Worm (Caenorhabditis elegans): Measurements from ENCODE around the gene T07D3.9.

DNA sequence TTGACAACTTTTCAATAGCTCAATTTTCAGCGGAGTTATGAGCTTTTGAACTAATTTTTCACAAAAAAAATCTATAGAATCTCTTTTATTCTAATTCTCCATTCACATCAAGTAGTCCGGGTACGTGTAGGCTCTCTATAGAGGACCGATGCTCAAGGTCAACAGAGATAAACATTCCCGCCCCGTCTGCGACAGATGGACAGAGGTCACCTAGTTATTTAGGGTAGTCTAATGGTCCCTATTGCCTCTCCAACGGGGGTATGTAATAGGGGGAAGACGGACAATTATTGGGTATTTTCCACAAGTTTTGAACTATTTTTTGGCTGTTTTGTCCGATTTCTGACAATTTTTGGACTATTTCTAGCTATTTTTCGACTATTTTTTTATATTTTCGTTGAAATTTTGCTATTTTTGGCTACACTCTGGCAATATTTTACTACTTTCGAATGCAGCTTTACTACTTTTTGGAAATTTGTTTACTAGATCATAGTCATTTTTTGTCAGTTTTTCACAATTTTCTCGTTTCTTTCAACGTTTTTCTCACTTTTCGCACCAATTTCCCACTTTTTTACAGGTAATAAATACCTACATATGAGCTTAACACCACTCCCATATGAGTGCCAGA, 32.4 kb downstream of the T07D3.9 start, which contains the start of gene fbxc-51:
- no peak for TF ChIP-seq alr-1 (tag; optimal IDR thresholded peaks at IDR 0.05)
- TF ChIP-seq nhr-77 (tag; optimal IDR thresholded peaks at IDR 0.05): no peak
- TF ChIP-seq mab-5 (tag; optimal IDR thresholded peaks at IDR 0.05): no peak
- TF ChIP-seq ztf-4 (tag; optimal IDR thresholded peaks at IDR 0.05): no peak
- TF ChIP-seq snpc-4 (tag; optimal IDR thresholded peaks at IDR 0.05): no peak
- TF ChIP-seq aly-2 (tag; optimal IDR thresholded peaks at IDR 0.05): no peak
